Fruit fly (Drosophila melanogaster): ENCODE data around the gene loco.

Gene loco

dm6 chr3R:22663115-22663514 is 23.9 kb upstream of the loco start (continued):
- TF ChIP-seq gsb-n (tag; optimal IDR thresholded peaks at IDR 0.05) (peak; percentile 31), tgo (GFP tag; IDR thresholded peaks at IDR 0.05) (peak; percentile 55), Ravus (GFP tag; IDR thresholded peaks at IDR 0.05) (peak; percentile 12; the same call in 1 of the 2 replicates), Spps (tag; optimal IDR thresholded peaks at IDR 0.05) (no peak), zen2 (GFP tag; IDR thresholded peaks at IDR 0.05; ENCODE audit: partially characterized antibody) (no peak), Fer1 (GFP tag; optimal IDR thresholded peaks at IDR 0.05) (peak; percentile 77), org-1 (GFP tag; optimal IDR thresholded peaks at IDR 0.05) (peak; percentile 58), CG4424 (GFP tag; optimal IDR thresholded peaks at IDR 0.05) (peak; percentile 27), Mrtf (GFP tag; IDR thresholded peaks at IDR 0.05) (peak; percentile 31; the same call in 1 of the 3 replicates), jumu (GFP tag; optimal IDR thresholded peaks at IDR 0.05) (peak; percentile 3), CG42726 (GFP tag; IDR thresholded peaks at IDR 0.05; ENCODE audit: partially characterized antibody) (no peak), CHES-1-like (GFP tag; optimal IDR thresholded peaks at IDR 0.05) (peak; percentile 57), CrebB (tag; optimal IDR thresholded peaks at IDR 0.05) (peak; percentile 60), Rx (GFP tag; IDR thresholded peaks at IDR 0.05) (no peak), croc (GFP tag; conservative IDR thresholded peaks at IDR 0.05) (no peak; the same call in 2 of the 3 replicates), crc (GFP tag; optimal IDR thresholded peaks at IDR 0.05) (peak; percentile 1), stwl (tag; optimal IDR thresholded peaks at IDR 0.05) (no peak), Camta (GFP tag; optimal IDR thresholded peaks at IDR 0.05) (peak; percentile 26), Med (GFP tag) (peak; percentile 89), CG18599 (GFP tag; optimal IDR thresholded peaks at IDR 0.05) (peak; percentile 85), CG11560 (tag; IDR thresholded peaks at IDR 0.05) (no peak), Bdp1 (GFP tag; optimal IDR thresholded peaks at IDR 0.05) (peak; percentile 22), CG17568 (GFP tag; optimal IDR thresholded peaks at IDR 0.05) (peak; percentile 50), CG16813 (GFP tag; IDR thresholded peaks at IDR 0.05; ENCODE audit: partially characterized antibody) (no peak), CG11696 (GFP tag; IDR thresholded peaks at IDR 0.05) (0 out of 2 replicates have a peak, but pooled peaks have one; percentile 51), wek (GFP tag; optimal IDR thresholded peaks at IDR 0.05) (no peak), CG6654 (GFP tag; optimal IDR thresholded peaks at IDR 0.05) (no peak), ttk (GFP tag; IDR thresholded peaks at IDR 0.05) (peak; percentile 40; the same call in 1 of the 2 replicates), CG12104 (GFP tag; optimal IDR thresholded peaks at IDR 0.05) (no peak), Oli (tag; optimal IDR thresholded peaks at IDR 0.05) (peak; percentile 73), psq (GFP tag; optimal IDR thresholded peaks at IDR 0.05) (no peak), Mes4 (GFP tag; optimal IDR thresholded peaks at IDR 0.05) (peak; percentile 28), inv (GFP tag; IDR thresholded peaks at IDR 0.05; ENCODE audit: partially characterized antibody) (no peak), p53 (GFP tag; optimal IDR thresholded peaks at IDR 0.05) (no peak), CG4730 (GFP tag; IDR thresholded peaks at IDR 0.05) (no peak), CG10366 (GFP tag; IDR thresholded peaks at IDR 0.05) (peak; percentile 78), CG6765 (GFP tag; optimal IDR thresholded peaks at IDR 0.05) (no peak), dysf (GFP tag; IDR thresholded peaks at IDR 0.05) (peak; percentile 60; the same call in 2 of the 3 replicates), pb (GFP tag; optimal IDR thresholded peaks at IDR 0.05) (no peak), CG4282 (GFP tag; optimal IDR thresholded peaks at IDR 0.05) (no peak), CG10462 (GFP tag; optimal IDR thresholded peaks at IDR 0.05) (peak; percentile 54), CG2116 (GFP tag; optimal IDR thresholded peaks at IDR 0.05) (peak; percentile 2), peb (GFP tag; IDR thresholded peaks at IDR 0.05) (no peak), gsb (GFP tag; IDR thresholded peaks at IDR 0.05) (0 out of 2 replicates have a peak, but pooled peaks have one; percentile 13), aop (GFP tag; IDR thresholded peaks at IDR 0.05) (no peak), BtbVII (GFP tag; optimal IDR thresholded peaks at IDR 0.05) (peak; percentile 55), CG2875 (GFP tag; optimal IDR thresholded peaks at IDR 0.05) (peak; percentile 47), CG31441 (GFP tag; IDR thresholded peaks at IDR 0.05) (peak; percentile 59), CG9817 (tag; optimal IDR thresholded peaks at IDR 0.05) (peak; percentile 70), CG11247 (GFP tag; IDR thresholded peaks at IDR 0.05) (no peak), Asciz (GFP tag; optimal IDR thresholded peaks at IDR 0.05) (peak; percentile 28)
